Fruit fly (Drosophila melanogaster) whole organism, larva: Measurements from ENCODE around the gene puc.

ENCODE experiments used
- noc ChIP-seq: fragments of 200-800 bp; sonication (Bioruptor generic); optimal IDR thresholded peaks from 3 replicates; lab custom pipeline; 2019; ENCODE audit warnings: missing biosample characterization, mild to moderate bottlenecking, missing genetic modification characterization, moderate library complexity

Gene puc

DNA sequence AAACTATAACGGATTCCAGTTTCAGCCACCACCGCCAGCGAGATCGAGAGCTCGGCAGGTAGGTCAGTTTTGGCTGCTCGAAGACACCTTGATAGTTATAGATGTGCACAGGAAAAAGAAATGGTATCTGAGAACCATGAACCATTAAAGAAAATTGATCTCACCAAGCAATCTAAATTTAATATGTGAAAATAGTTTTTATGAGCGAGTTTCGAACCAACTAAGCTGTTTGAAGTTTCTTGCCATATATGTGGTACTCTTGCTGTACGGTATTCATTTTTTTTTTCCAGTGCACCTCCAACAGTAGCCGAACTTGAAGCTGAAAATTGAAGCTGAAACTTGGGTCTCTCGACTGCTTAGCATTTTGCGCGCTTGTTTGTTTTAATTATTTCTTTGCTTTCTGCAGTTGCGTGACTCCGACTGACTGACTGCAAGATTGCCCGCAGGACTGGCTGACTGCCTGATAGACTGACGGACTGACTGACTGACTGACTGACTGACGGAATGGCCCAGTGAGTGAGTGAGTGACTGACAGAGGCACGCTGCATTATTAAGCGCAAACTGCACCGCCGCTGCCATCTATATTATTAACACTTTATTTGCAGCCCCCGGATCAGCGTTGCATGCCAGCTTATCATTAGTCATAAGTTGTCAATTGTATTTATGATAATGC is 66.5 kb downstream of the puc start:
- TF ChIP-seq noc (tag; lab: Kevin White, UChicago) = no peak
